Fruit fly (Drosophila melanogaster): Measurements from ENCODE around the gene ImpE2.

ImpE2 gene

dm6 chr3L:3536414-3536813 is 23.9 kb upstream of the ImpE2 start:
- no peak for TF ChIP-seq dati (GFP tag; IDR thresholded peaks at IDR 0.05)
- TF ChIP-seq sens (GFP tag) = peak; percentile 29
- 0 out of 2 replicates have a peak, but pooled peaks have one; percentile 19 for TF ChIP-seq Drgx (GFP tag; IDR thresholded peaks at IDR 0.05)
- no peak for TF ChIP-seq CG10543 (GFP tag; optimal IDR thresholded peaks at IDR 0.05)

DNA sequence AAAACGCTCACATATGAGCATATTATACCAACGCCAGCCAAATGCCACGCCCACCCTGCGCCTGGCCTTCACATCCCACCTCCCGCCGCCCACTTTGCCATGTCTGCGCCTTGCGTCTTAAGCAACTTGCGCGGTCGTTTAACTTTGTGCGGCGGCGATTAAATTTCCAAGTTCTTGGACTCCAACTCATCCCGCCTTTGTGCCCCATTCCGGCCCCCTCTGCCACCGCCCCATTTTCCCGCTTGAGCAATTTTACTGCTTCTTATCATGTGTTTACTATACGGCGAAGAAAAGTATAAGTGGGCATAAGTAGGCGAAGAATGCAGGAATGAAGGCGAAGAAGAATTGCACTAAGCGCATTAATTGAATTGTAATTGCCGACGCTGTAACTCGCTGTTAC is 23.2 kb upstream of the ImpE2 start:
- TF ChIP-seq CG10267 (tag; optimal IDR thresholded peaks at IDR 0.05) (no peak), CG17186 (GFP tag; optimal IDR thresholded peaks at IDR 0.05) (no peak), lbe (GFP tag; optimal IDR thresholded peaks at IDR 0.05) (no peak), Doc3 (GFP tag; IDR thresholded peaks at IDR 0.05; ENCODE audit: partially characterized antibody) (no peak), toy (GFP tag; IDR thresholded peaks at IDR 0.05) (no peak), dysf (GFP tag; IDR thresholded peaks at IDR 0.05) (no peak), CG15073 (GFP tag; optimal IDR thresholded peaks at IDR 0.05) (no peak), usp (GFP tag; optimal IDR thresholded peaks at IDR 0.05) (no peak), chm (GFP tag; IDR thresholded peaks at IDR 0.05) (no peak), crol (GFP tag; IDR thresholded peaks at IDR 0.05) (peak; percentile 54; the same call in 1 of the 2 replicates), Optix (GFP tag; IDR thresholded peaks at IDR 0.05) (no peak), CG8281 (tag; optimal IDR thresholded peaks at IDR 0.05) (no peak), nom (GFP tag; optimal IDR thresholded peaks at IDR 0.05) (peak; percentile 18)

DNA sequence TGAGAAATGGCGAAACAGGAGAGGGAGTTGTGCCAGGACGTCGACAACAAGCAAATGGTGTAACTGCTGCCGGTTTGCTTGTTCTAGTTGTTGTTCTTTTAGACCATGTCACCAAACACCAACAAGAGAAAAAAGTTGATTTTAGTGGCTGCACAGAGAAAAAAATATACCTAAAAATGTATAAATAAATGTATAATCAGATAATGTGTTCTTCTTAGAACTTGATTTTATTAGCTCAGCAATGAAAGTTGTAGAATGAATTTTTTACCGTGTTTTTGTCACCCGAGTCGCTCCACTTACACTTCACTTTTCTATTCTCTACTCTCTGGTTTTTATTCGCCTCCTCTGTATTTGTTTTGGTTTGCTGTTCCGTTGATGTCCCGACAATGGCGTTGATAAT is 21.7 kb upstream of the ImpE2 start:
- TF ChIP-seq bsh (GFP tag; optimal IDR thresholded peaks at IDR 0.05) (peak in 1 of 2 experiments; percentile 18), sens (GFP tag) (peak; percentile 18), lmd (GFP tag; IDR thresholded peaks at IDR 0.05) (0 out of 2 replicates have a peak, but pooled peaks have one; percentile 10), sisA (GFP tag; IDR thresholded peaks at IDR 0.05) (peak; percentile 40; the same call in 1 of the 2 replicates), CG4617 (GFP tag; optimal IDR thresholded peaks at IDR 0.05; ENCODE audit: borderline replicate concordance) (no peak), Ets65A (GFP tag) (peak; percentile 8), Drgx (GFP tag; IDR thresholded peaks at IDR 0.05) (peak; percentile 41; the same call in 1 of the 2 replicates), Hey (tag; optimal IDR thresholded peaks at IDR 0.05) (no peak)

DNA sequence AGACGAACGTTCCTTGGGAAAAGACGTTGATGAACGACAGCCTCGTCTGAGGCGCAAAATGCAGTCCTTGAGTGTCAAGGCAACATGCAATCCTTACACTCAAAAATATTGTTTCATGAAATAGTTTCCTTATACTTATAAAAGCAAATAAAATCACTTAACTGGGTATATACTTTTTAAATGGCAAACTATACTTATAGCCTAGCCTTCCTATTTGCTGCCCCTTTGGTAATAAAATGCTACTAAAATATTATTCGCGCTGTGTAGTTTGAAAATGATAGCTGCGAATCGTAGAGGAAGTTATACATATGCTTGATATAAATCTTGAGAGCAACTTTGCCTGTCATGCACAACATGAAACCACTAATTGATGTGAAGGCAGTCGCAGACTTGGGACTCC is 20.4 kb upstream of the ImpE2 start:
- TF ChIP-seq CG7271 (tag; optimal IDR thresholded peaks at IDR 0.05) = no peak
- no peak for TF ChIP-seq mld (GFP tag; IDR thresholded peaks at IDR 0.05; ENCODE audit: partially characterized antibody)
- TF ChIP-seq CG4707 (GFP tag; optimal IDR thresholded peaks at IDR 0.05) = no peak
- no peak for TF ChIP-seq chm (GFP tag; IDR thresholded peaks at IDR 0.05)
- TF ChIP-seq ato (GFP tag; IDR thresholded peaks at IDR 0.05; ENCODE audit: partially characterized antibody) = no peak
- peak; percentile 10 for TF ChIP-seq Med (GFP tag)
- no peak for TF ChIP-seq fd102C (GFP tag; optimal IDR thresholded peaks at IDR 0.05)

- TF ChIP-seq row (GFP tag; IDR thresholded peaks at IDR 0.05) = 0 out of 3 replicates have a peak, but pooled peaks have one; percentile 10
- peak in 1 of 2 experiments; percentile 32 for TF ChIP-seq bsh (GFP tag; optimal IDR thresholded peaks at IDR 0.05)
- peak; percentile 34 for TF ChIP-seq lab (GFP tag; optimal IDR thresholded peaks at IDR 0.05)
- TF ChIP-seq sens (GFP tag) = no peak
- peak; percentile 25; the same call in 1 of the 2 replicates for TF ChIP-seq slbo (GFP tag; IDR thresholded peaks at IDR 0.05)
- TF ChIP-seq Sox102F (GFP tag; optimal IDR thresholded peaks at IDR 0.05) = peak; percentile 5
- TF ChIP-seq CG2678 (tag; optimal IDR thresholded peaks at IDR 0.05) = peak; percentile 15
- TF ChIP-seq nerfin-2 (GFP tag; IDR thresholded peaks at IDR 0.05; ENCODE audit: partially characterized antibody) = no peak
- peak; percentile 1 for TF ChIP-seq CG18262 (tag; optimal IDR thresholded peaks at IDR 0.05)
- TF ChIP-seq PHDP (tag; optimal IDR thresholded peaks at IDR 0.05) = peak; percentile 4
- no peak for TF ChIP-seq br (optimal IDR thresholded peaks at IDR 0.05)
- peak; percentile 8 for TF ChIP-seq Meics (GFP tag; optimal IDR thresholded peaks at IDR 0.05)
- peak; percentile 32 for TF ChIP-seq CG11504 (tag; optimal IDR thresholded peaks at IDR 0.05)
- TF ChIP-seq CG10979 (tag; optimal IDR thresholded peaks at IDR 0.05) = peak; percentile 16
- peak in 1 of 2 experiments; percentile 18 for TF ChIP-seq Hr51 (GFP tag; optimal IDR thresholded peaks at IDR 0.05)
- peak; percentile 17 for TF ChIP-seq CG2712 (tag; optimal IDR thresholded peaks at IDR 0.05)
- TF ChIP-seq CG8765 (GFP tag; IDR thresholded peaks at IDR 0.05) = 0 out of 2 replicates have a peak, but pooled peaks have one; percentile 14
- TF ChIP-seq ind (GFP tag; optimal IDR thresholded peaks at IDR 0.05) = no peak
Observed at dm6 chr3L:3531359-3531758, 18.9 kb upstream of the ImpE2 start.

Measured in whole organism, embryonic.